Worm (Caenorhabditis elegans) whole organism, young adult: Measurements from ENCODE around the gene nhr-145.

Experiments
- bed-2 ChIP-seq: fragments of 200-800 bp; sonication (Bioruptor generic); IDR thresholded peaks from 2 replicates; pipeline ENCODE4 v1.3.6; 2022; ENCODE audit warnings: missing genetic modification reagents, missing genetic modification characterization, missing compliant biosample characterization
- nfya-1 ChIP-seq: sonication (generic microtip); optimal IDR thresholded peaks from 2 replicates; lab custom pipeline; 2017; ENCODE audit warnings: antibody characterized with exemption, missing compliant biosample characterization, missing genetic modification characterization, borderline replicate concordance; ENCODE audit not compliant: insufficient read depth
- xnd-1 ChIP-seq: sonication (generic microtip); optimal IDR thresholded peaks from 2 replicates; lab custom pipeline; 2016; ENCODE audit warnings: missing genotype, missing genetic modification reagents, missing genetic modification characterization, missing compliant biosample characterization

DNA sequence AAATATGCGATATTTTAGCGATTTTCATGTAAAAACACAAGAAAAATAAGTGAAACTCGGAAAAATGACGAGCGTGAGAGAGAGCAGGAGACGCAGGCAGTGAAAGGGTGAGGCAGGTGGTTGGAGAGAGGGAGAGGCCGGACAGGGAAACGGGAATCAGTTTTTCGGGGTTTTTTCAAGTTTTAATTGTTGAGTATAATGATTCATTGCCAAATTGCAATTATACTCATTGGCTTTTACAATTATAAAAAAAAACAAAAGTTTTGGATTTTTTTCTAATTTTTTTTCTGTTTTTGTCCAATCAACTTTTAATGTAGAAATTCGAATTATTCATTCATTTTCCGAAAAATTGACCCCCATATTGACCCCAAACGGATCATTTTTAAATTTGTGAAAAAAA is 5.0 kb upstream of the nhr-145 start, which contains the start of gene nhr-95:
- TF ChIP-seq nfya-1 (tag; lab: Kevin White, UChicago) (no peak), bed-2 (GFP tag; lab: Robert Waterston, UW) (no peak), xnd-1 (tag; lab: Kevin White, UChicago) (no peak)
